Fruit fly (Drosophila melanogaster) Kc167 (cell line): ENCODE data around the gene Wnt5.

Experiments used
- Myc ChIP-seq: fragments of >200 bp; optimal IDR thresholded peaks from 2 replicates; lab custom pipeline; 2017; ENCODE audit warnings: missing external identifiers
- h ChIP-seq: fragments of >200 bp; optimal IDR thresholded peaks from 3 replicates; lab custom pipeline; 2018; ENCODE audit warnings: missing external identifiers

DNA sequence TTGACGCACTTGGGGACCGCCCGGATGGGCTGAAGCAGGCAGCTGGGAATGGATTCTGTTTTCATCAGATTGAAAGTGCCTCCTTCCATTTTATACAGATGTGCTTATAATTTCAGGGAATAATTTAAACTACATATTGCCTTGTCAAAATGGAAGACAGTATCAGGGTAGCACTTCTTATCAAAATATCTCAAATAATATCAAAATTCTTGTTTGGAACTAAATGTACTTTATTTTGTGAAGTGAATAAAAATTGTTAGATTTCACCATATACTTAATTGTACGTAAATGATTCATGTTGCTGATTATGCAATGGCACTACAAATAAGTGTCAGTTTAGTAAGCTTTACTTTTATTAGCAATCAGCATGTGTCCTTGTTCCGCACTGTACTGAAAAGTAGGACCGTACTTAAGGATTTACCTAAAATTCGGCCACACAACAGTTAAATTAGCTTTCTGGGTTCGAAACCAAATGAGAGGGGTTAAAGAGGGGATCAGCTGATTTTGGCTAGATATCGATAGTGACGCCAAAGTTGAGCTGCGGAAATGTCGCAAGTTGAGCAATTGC is 23.0 kb upstream of the Wnt5 start, which contains the start of the genes CG15042 and CG15047:
- no peak for TF ChIP-seq Myc (lab: Kevin White, UChicago)
- no peak for TF ChIP-seq h
